Fruit fly (Drosophila melanogaster) whole organism, embryonic: Measurements from ENCODE around the gene brv3.

Experiments
- Atf3 ChIP-seq: fragments of 200-800 bp; sonication (Bioruptor generic); optimal IDR thresholded peaks from 3 replicates; lab custom pipeline; 2016; ENCODE audit warnings: missing biosample characterization, missing genetic modification characterization
- Atf6 ChIP-seq: fragments of 200-800 bp; sonication (Bioruptor generic); IDR thresholded peaks from 2 replicates; pipeline ENCODE4 v1.3.6; 2022; ENCODE audit warnings: missing biosample characterization, missing genetic modification characterization
- CG10959 ChIP-seq: fragments of 200-800 bp; sonication (Bioruptor generic); IDR thresholded peaks from 2 replicates; pipeline ENCODE4 v1.3.6; 2022; ENCODE audit warnings: missing biosample characterization, missing genetic modification characterization
- CG11696 ChIP-seq: fragments of 200-800 bp; sonication (Bioruptor generic); IDR thresholded peaks from 2 replicates; pipeline ENCODE4 v1.3.6; 2022; ENCODE audit warnings: missing biosample characterization, missing genetic modification characterization
- CG1233 ChIP-seq: fragments of 200-800 bp; sonication (Bioruptor generic); optimal IDR thresholded peaks from 4 replicates; lab custom pipeline; 2018; ENCODE audit warnings: missing biosample characterization, mild to moderate bottlenecking, missing genetic modification characterization
- CG12769 ChIP-seq: fragments of 200-800 bp; sonication (Bioruptor generic); optimal IDR thresholded peaks from 2 replicates; lab custom pipeline; 2019; ENCODE audit warnings: missing biosample characterization, mild to moderate bottlenecking, missing genetic modification characterization, moderate library complexity
- CG12942 ChIP-seq: fragments of 200-800 bp; sonication (Bioruptor generic); optimal IDR thresholded peaks from 3 replicates; lab custom pipeline; 2016; ENCODE audit warnings: missing biosample characterization, missing genetic modification characterization
- CG13296 ChIP-seq: fragments of 200-800 bp; sonication (Bioruptor generic); optimal IDR thresholded peaks from 3 replicates; lab custom pipeline; 2018; ENCODE audit warnings: missing biosample characterization, mild to moderate bottlenecking, missing genetic modification characterization
- CG13894 ChIP-seq: fragments of 200-800 bp; sonication (Bioruptor generic); optimal IDR thresholded peaks from 3 replicates; lab custom pipeline; 2018; ENCODE audit warnings: missing biosample characterization, mild to moderate bottlenecking, missing genetic modification characterization, moderate library complexity
- CG17186 ChIP-seq: fragments of 200-800 bp; sonication (Bioruptor generic); optimal IDR thresholded peaks from 3 replicates; lab custom pipeline; 2017; ENCODE audit warnings: missing biosample characterization, missing genetic modification reagents, missing genetic modification characterization
- CG17612 ChIP-seq: fragments of 200-800 bp; sonication (Bioruptor generic); IDR thresholded peaks from 2 replicates; pipeline ENCODE4 v1.3.6; 2022; ENCODE audit warnings: missing biosample characterization, missing genetic modification characterization
- CG18262 ChIP-seq: fragments of 200-800 bp; optimal IDR thresholded peaks from 3 replicates; lab custom pipeline; 2019; ENCODE audit warnings: missing biosample characterization, mild to moderate bottlenecking, missing genetic modification characterization, moderate library complexity
- CG2120 ChIP-seq: fragments of 200-800 bp; sonication (Bioruptor generic); optimal IDR thresholded peaks from 3 replicates; lab custom pipeline; 2016; ENCODE audit warnings: missing biosample characterization, missing genetic modification characterization
- CG4617 ChIP-seq: fragments of 200-800 bp; sonication (Bioruptor generic); optimal IDR thresholded peaks from 3 replicates; lab custom pipeline; 2016; ENCODE audit warnings: missing biosample characterization, missing genetic modification characterization, borderline replicate concordance
- CG5953 ChIP-seq: fragments of 200-800 bp; sonication (Bioruptor generic); IDR thresholded peaks from 2 replicates; pipeline ENCODE4 v1.3.6; 2022; ENCODE audit warnings: missing biosample characterization, missing genetic modification characterization
- CG6654 ChIP-seq: fragments of 200-800 bp; sonication (Bioruptor generic); optimal IDR thresholded peaks from 2 replicates; lab custom pipeline; 2017; ENCODE audit warnings: missing biosample characterization, mild to moderate bottlenecking, missing genetic modification characterization
- CG7357 ChIP-seq: fragments of 200-800 bp; sonication (Bioruptor generic); IDR thresholded peaks from 3 replicates; pipeline ENCODE4 v1.3.6; 2022; ENCODE audit warnings: missing biosample characterization, missing genetic modification characterization
- CG8478 ChIP-seq: fragments of >200 bp; optimal IDR thresholded peaks from 2 replicates; lab custom pipeline; 2018
- CG8944 ChIP-seq: fragments of 200-800 bp; sonication (Bioruptor generic); optimal IDR thresholded peaks from 3 replicates; lab custom pipeline; 2016; ENCODE audit warnings: missing biosample characterization, missing genetic modification characterization
- CG9215 ChIP-seq: fragments of 200-800 bp; sonication (Bioruptor generic); IDR thresholded peaks from 2 replicates; pipeline ENCODE4 v1.3.6; 2022; ENCODE audit warnings: missing biosample characterization, missing genetic modification characterization
- D19B ChIP-seq: fragments of 200-800 bp; sonication (Bioruptor generic); optimal IDR thresholded peaks from 2 replicates; lab custom pipeline; 2017; ENCODE audit warnings: missing biosample characterization, mild to moderate bottlenecking, missing genetic modification characterization
- Dbx ChIP-seq: fragments of 200-800 bp; sonication (Bioruptor generic); IDR thresholded peaks from 3 replicates; pipeline ENCODE4 v1.3.6; 2022; ENCODE audit warnings: missing biosample characterization, missing genetic modification characterization
- Dll ChIP-seq: fragments of 200-800 bp; sonication (Bioruptor generic); IDR thresholded peaks from 4 replicates; pipeline ENCODE4 v1.3.6; 2022; ENCODE audit warnings: missing biosample characterization, missing genetic modification characterization; ENCODE audit not compliant: partially characterized antibody
- Fer2 ChIP-seq: fragments of 200-800 bp; sonication (Bioruptor generic); optimal IDR thresholded peaks from 2 replicates; lab custom pipeline; 2018; ENCODE audit warnings: missing biosample characterization, mild to moderate bottlenecking, missing genetic modification characterization, moderate library complexity
- HLH4C ChIP-seq: fragments of 200-800 bp; sonication (Bioruptor generic); IDR thresholded peaks from 3 replicates; pipeline ENCODE4 v1.3.6; 2022; ENCODE audit warnings: missing biosample characterization, missing genetic modification characterization; ENCODE audit not compliant: partially characterized antibody
- Hr3 ChIP-seq: fragments of 200-800 bp; sonication (Bioruptor generic); optimal IDR thresholded peaks from 3 replicates; lab custom pipeline; 2016; ENCODE audit warnings: missing biosample characterization, missing genetic modification characterization
- Lim3 ChIP-seq: fragments of 200-800 bp; sonication (Bioruptor generic); IDR thresholded peaks from 2 replicates; pipeline ENCODE4 v1.3.6; 2022; ENCODE audit warnings: missing biosample characterization, missing genetic modification characterization
- Six4 ChIP-seq: fragments of 200-800 bp; sonication (Bioruptor generic); optimal IDR thresholded peaks from 2 replicates; lab custom pipeline; 2016; ENCODE audit warnings: missing biosample characterization, missing genetic modification characterization
- Spps ChIP-seq: fragments of 200-800 bp; sonication (Bioruptor generic); optimal IDR thresholded peaks from 2 replicates; lab custom pipeline; 2018; ENCODE audit warnings: missing biosample characterization, mild to moderate bottlenecking, missing genetic modification characterization
- TFAM ChIP-seq: fragments of 200-800 bp; sonication (Bioruptor generic); optimal IDR thresholded peaks from 2 replicates; lab custom pipeline; 2017; ENCODE audit warnings: missing biosample characterization, missing genetic modification characterization, inconsistent platforms
- amos ChIP-seq: fragments of 200-800 bp; sonication (Bioruptor generic); IDR thresholded peaks from 2 replicates; pipeline ENCODE4 v1.3.6; 2022; ENCODE audit warnings: missing biosample characterization, missing genetic modification characterization; ENCODE audit not compliant: partially characterized antibody
- ash1 ChIP-seq: fragments of 200-800 bp; sonication (Bioruptor generic); optimal IDR thresholded peaks from 2 replicates; lab custom pipeline; 2018; ENCODE audit warnings: missing biosample characterization, mild to moderate bottlenecking, missing genetic modification characterization
- bbx ChIP-seq: fragments of 200-800 bp; sonication (Bioruptor generic); IDR thresholded peaks from 2 replicates; pipeline ENCODE4 v1.3.6; 2022; ENCODE audit warnings: missing biosample characterization, missing genetic modification characterization; ENCODE audit not compliant: partially characterized antibody
- bigmax ChIP-seq: fragments of 200-800 bp; sonication (Bioruptor generic); optimal IDR thresholded peaks from 2 replicates; lab custom pipeline; 2018; ENCODE audit warnings: missing biosample characterization, mild to moderate bottlenecking, missing genetic modification characterization
- danr ChIP-seq: fragments of 200-800 bp; sonication (Bioruptor generic); IDR thresholded peaks from 2 replicates; pipeline ENCODE4 v1.3.6; 2022; ENCODE audit warnings: missing biosample characterization, missing genetic modification characterization
- disco-r ChIP-seq: fragments of 200-800 bp; sonication (Bioruptor generic); optimal IDR thresholded peaks from 2 replicates; lab custom pipeline; 2016; ENCODE audit warnings: missing biosample characterization, missing genetic modification characterization
- fd102C ChIP-seq: fragments of 200-800 bp; sonication (Bioruptor generic); optimal IDR thresholded peaks from 2 replicates; lab custom pipeline; 2018; ENCODE audit warnings: missing biosample characterization, mild to moderate bottlenecking, missing genetic modification characterization, moderate library complexity
- fru ChIP-seq: fragments of >200 bp; optimal IDR thresholded peaks from 2 replicates; lab custom pipeline; 2017
- gsb ChIP-seq: fragments of 200-800 bp; sonication (Bioruptor generic); IDR thresholded peaks from 2 replicates; pipeline ENCODE4 v1.3.6; 2022; ENCODE audit warnings: missing biosample characterization, missing genetic modification characterization
- ham ChIP-seq: fragments of 200-800 bp; sonication (Bioruptor generic); IDR thresholded peaks from 2 replicates; pipeline ENCODE4 v1.3.6; 2022; ENCODE audit warnings: missing biosample characterization, missing genetic modification characterization
- hb ChIP-seq: fragments of 200-800 bp; sonication (Bioruptor generic); IDR thresholded peaks from 3 replicates; pipeline ENCODE4 v1.3.6; 2022; ENCODE audit warnings: missing biosample characterization, missing genetic modification characterization; ENCODE audit not compliant: partially characterized antibody
- lmd ChIP-seq: fragments of 200-800 bp; sonication (Bioruptor generic); IDR thresholded peaks from 2 replicates; pipeline ENCODE4 v1.3.6; 2022; ENCODE audit warnings: missing biosample characterization, missing genetic modification characterization
- lov ChIP-seq, 2 experiments: fragments of 200-800 bp in 1 of 2; fragments of >200 bp in 1 of 2; sonication (Bioruptor generic) in 1 of 2; IDR thresholded peaks in 1 of 2; optimal IDR thresholded peaks in 1 of 2; 2 replicates in 1 of 2; 3 replicates in 1 of 2; pipeline versions ENCODE4 v1.3.6 to Lab custom; 2017 to 2022; ENCODE audit warnings: missing biosample characterization in 1 of 2, missing genetic modification characterization in 1 of 2
- odd ChIP-seq: fragments of 200-800 bp; sonication (Bioruptor generic); optimal IDR thresholded peaks from 2 replicates; lab custom pipeline; 2017; ENCODE audit warnings: missing biosample characterization, mild to moderate bottlenecking, missing genetic modification characterization
- pan ChIP-seq, 4 experiments: fragments of >200 bp in 3 of 4; fragments of 200-800 bp in 1 of 4; sonication (Bioruptor generic) in 1 of 4; optimal IDR thresholded peaks in 3 of 4; IDR thresholded peaks in 1 of 4; 2 replicates each; pipeline versions ENCODE4 v1.3.6 to Lab custom; 2017 to 2022; ENCODE audit warnings: missing biosample characterization in 2 of 4, missing genetic modification characterization in 2 of 4, mixed read lengths in 1 of 4
- pb ChIP-seq: fragments of 200-800 bp; sonication (Bioruptor generic); optimal IDR thresholded peaks from 3 replicates; lab custom pipeline; 2016; ENCODE audit warnings: missing biosample characterization, missing genetic modification characterization
- tgo ChIP-seq: fragments of 200-800 bp; sonication (Bioruptor generic); IDR thresholded peaks from 3 replicates; pipeline ENCODE4 v1.3.6; 2022; ENCODE audit warnings: missing biosample characterization, missing genetic modification characterization
- tup ChIP-seq: fragments of 200-800 bp; sonication (Bioruptor generic); optimal IDR thresholded peaks from 2 replicates; lab custom pipeline; 2016; ENCODE audit warnings: missing biosample characterization, mild to moderate bottlenecking, missing genetic modification characterization, moderate library complexity
- vnd ChIP-seq: fragments of 200-800 bp; sonication (Bioruptor generic); IDR thresholded peaks from 3 replicates; pipeline ENCODE4 v1.3.6; 2022; ENCODE audit warnings: missing biosample characterization, missing genetic modification characterization; ENCODE audit not compliant: partially characterized antibody

brv3 gene

DNA sequence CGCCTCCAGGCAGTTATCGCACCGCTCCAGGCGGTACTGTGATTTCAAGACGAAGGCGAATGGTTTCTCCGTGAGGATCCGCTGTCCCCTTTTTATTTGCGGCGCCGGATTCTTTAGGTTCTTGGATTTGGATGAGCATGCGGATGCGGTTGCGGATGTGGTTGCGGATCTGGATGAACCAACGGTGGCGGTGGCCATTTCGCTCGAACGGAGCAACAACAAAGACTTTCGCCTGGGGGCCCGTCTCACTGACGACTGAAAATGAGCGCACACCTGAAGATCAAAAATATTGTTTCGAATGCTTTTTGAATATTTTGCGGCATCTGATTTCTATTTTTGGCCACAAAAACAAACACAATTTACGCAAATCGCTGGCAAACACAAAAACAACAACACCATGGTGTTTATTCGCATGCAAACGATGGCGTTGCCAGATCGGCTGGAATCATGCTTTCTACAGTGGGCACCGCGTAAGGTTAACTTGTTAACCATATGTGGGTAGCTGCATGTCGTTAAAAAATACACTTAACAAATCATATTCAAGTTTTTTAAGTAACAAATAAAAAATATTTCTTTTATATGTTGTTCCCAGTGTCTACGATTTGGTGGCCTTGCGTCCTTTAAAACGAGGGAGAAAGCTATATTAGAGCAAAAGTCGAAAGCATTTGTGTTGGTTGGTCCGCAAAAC lies 15.8 kb downstream of the brv3 start, which contains the start of gene Smyd3 (continued):
- TF ChIP-seq ham (no peak), disco-r (GFP tag; lab: Kevin White, UChicago) (no peak), vnd (no peak), CG13894 (tag; lab: Kevin White, UChicago) (no peak), CG6654 (GFP tag; lab: Kevin White, UChicago) (peak; percentile 32), ash1 (no peak), Atf3 (peak; percentile 42), bbx (GFP tag; lab: Robert Waterston, UW) (no peak), tup (GFP tag; lab: Kevin White, UChicago) (peak; percentile 53), pan (optimal IDR thresholded peaks at IDR 0.05; lab: Kevin White, UChicago) (no peak), pan (GFP tag; optimal IDR thresholded peaks at IDR 0.05 in 1 of 2, IDR thresholded peaks at IDR 0.05 in 1 of 2) (peak in 1 of 2 experiments; percentile 89), Dll (GFP tag; lab: Robert Waterston, UW) (no peak), HLH4C (GFP tag; lab: Robert Waterston, UW) (no peak), CG9215 (GFP tag; lab: Robert Waterston, UW) (peak; percentile 53), CG2120 (GFP tag; lab: Kevin White, UChicago) (peak; percentile 90), bigmax (GFP tag; lab: Kevin White, UChicago) (no peak), Hr3 (GFP tag; lab: Kevin White, UChicago) (peak; percentile 72), CG13296 (GFP tag; lab: Kevin White, UChicago) (peak; percentile 72), CG12769 (tag; lab: Kevin White, UChicago) (no peak), D19B (GFP tag; lab: Kevin White, UChicago) (no peak), tgo (peak; percentile 85), lov (optimal IDR thresholded peaks at IDR 0.05; lab: Kevin White, UChicago) (no peak), lov (GFP tag; IDR thresholded peaks at IDR 0.05; lab: Robert Waterston, UW) (peak; percentile 79; the same call in 2 of the 3 replicates), Dbx (GFP tag; lab: Robert Waterston, UW) (peak; percentile 81; the same call in 2 of the 3 replicates), CG1233 (GFP tag; lab: Kevin White, UChicago) (peak; percentile 61), CG8944 (GFP tag; lab: Kevin White, UChicago) (peak; percentile 67), CG17612 (peak; percentile 69), CG5953 (GFP tag; lab: Robert Waterston, UW) (peak; percentile 78), fru (lab: Kevin White, UChicago) (no peak), odd (no peak), amos (GFP tag; lab: Robert Waterston, UW) (no peak), CG8478 (lab: Kevin White, UChicago) (no peak), Lim3 (GFP tag; lab: Robert Waterston, UW) (no peak), TFAM (no peak), hb (GFP tag; lab: Robert Waterston, UW) (no peak), pb (GFP tag; lab: Kevin White, UChicago) (peak; percentile 53), danr (GFP tag; lab: Robert Waterston, UW) (peak; percentile 69), CG18262 (tag; lab: Kevin White, UChicago) (peak; percentile 66), gsb (peak; percentile 52; the same call in 1 of the 2 replicates), CG11696 (GFP tag; lab: Robert Waterston, UW) (peak; percentile 70), lmd (GFP tag; lab: Robert Waterston, UW) (peak; percentile 82), Six4 (GFP tag; lab: Kevin White, UChicago) (peak; percentile 42), CG12942 (GFP tag; lab: Kevin White, UChicago) (peak; percentile 72), CG17186 (GFP tag; lab: Kevin White, UChicago) (no peak), CG7357 (GFP tag; lab: Robert Waterston, UW) (peak; percentile 56; the same call in 1 of the 3 replicates), CG4617 (GFP tag; lab: Kevin White, UChicago) (peak; percentile 67), CG10959 (GFP tag; lab: Robert Waterston, UW) (peak; percentile 62), Atf6 (GFP tag; lab: Robert Waterston, UW) (peak; percentile 84), fd102C (GFP tag; lab: Kevin White, UChicago) (no peak), Fer2 (tag; lab: Kevin White, UChicago) (peak; percentile 6), Spps (tag; lab: Kevin White, UChicago) (peak; percentile 40)
